Fruit fly (Drosophila melanogaster): Measurements from ENCODE around the gene CG9547.
A peak's percentile ranks its signal among the peaks of the same experiment; 100 is the strongest.

Gene CG9547

DNA sequence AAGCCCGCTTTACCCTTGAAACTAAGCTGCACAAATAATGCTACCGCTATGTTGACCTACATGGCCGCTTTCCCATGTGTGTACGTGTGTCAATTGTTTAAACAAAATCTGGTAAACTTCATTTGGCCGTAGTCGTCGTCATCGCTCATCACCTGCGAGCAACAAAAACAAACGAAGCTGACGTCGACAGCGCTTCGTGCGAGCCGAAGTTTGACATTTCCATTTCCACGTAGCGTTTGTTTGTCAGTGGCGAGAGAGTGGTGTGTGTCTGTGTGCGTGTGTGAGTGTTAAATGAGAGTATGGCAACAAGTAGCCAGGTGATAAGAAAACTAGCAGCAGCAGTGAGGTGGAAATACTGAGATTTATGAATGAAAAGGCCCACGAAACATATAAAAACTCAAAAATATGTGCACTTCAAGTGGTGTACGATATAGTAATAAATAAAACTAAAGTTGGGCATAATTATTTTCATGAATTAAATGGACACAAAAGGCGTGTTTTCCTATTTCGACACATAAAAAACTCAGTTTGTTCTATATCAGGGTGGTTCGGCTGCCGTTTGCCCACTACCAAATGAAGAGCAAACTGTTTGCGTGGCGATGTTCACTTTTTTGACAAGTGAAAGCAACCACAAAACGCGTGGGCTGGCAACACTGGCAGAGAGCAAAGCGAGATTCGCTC is 15.0 kb downstream of the CG9547 start (continued):
- TF ChIP-seq CG5953 (GFP tag; IDR thresholded peaks at IDR 0.05), result no peak
- no peak for TF ChIP-seq CG14441 (GFP tag; IDR thresholded peaks at IDR 0.05)
- no peak for TF ChIP-seq fd3F (GFP tag; optimal IDR thresholded peaks at IDR 0.05)
- TF ChIP-seq dati (GFP tag; IDR thresholded peaks at IDR 0.05), result no peak
- TF ChIP-seq CG6791 (GFP tag; IDR thresholded peaks at IDR 0.05; ENCODE audit: partially characterized antibody), result no peak
- no peak for TF ChIP-seq toy (GFP tag; IDR thresholded peaks at IDR 0.05)
- no peak for TF ChIP-seq CG11398 (GFP tag; optimal IDR thresholded peaks at IDR 0.05)
- TF ChIP-seq Gsc (GFP tag; IDR thresholded peaks at IDR 0.05), result no peak
- TF ChIP-seq cas (GFP tag; IDR thresholded peaks at IDR 0.05), result no peak
- TF ChIP-seq mld (GFP tag; IDR thresholded peaks at IDR 0.05; ENCODE audit: partially characterized antibody), result no peak
- TF ChIP-seq ems (GFP tag; optimal IDR thresholded peaks at IDR 0.05), result no peak
- no peak for TF ChIP-seq dimm (GFP tag; IDR thresholded peaks at IDR 0.05)
- no peak for TF ChIP-seq CG17186 (GFP tag; optimal IDR thresholded peaks at IDR 0.05)
- TF ChIP-seq Xrp1 (GFP tag; IDR thresholded peaks at IDR 0.05), result peak; percentile 20; the same call in 1 of the 2 replicates
- no peak for TF ChIP-seq ac (GFP tag; optimal IDR thresholded peaks at IDR 0.05)
- no peak for TF ChIP-seq CTCF (GFP tag; optimal IDR thresholded peaks at IDR 0.05)
- TF ChIP-seq Poxn (GFP tag; IDR thresholded peaks at IDR 0.05), result no peak
- TF ChIP-seq CG17359 (tag; optimal IDR thresholded peaks at IDR 0.05), result peak; percentile 39
- no peak for TF ChIP-seq CG7271 (tag; optimal IDR thresholded peaks at IDR 0.05)
- peak; percentile 43 for TF ChIP-seq CG3281 (GFP tag; optimal IDR thresholded peaks at IDR 0.05)
- peak; percentile 83 for TF ChIP-seq CG10543 (GFP tag; optimal IDR thresholded peaks at IDR 0.05)
- TF ChIP-seq Nf-YA (GFP tag; IDR thresholded peaks at IDR 0.05), result no peak
- TF ChIP-seq NFAT (GFP tag; IDR thresholded peaks at IDR 0.05), result peak; percentile 27; the same call in 1 of the 2 replicates
- 0 out of 3 replicates have a peak, but pooled peaks have one; percentile 20 for TF ChIP-seq so (GFP tag; IDR thresholded peaks at IDR 0.05)
- TF ChIP-seq nau (GFP tag; optimal IDR thresholded peaks at IDR 0.05), result peak; percentile 57
- no peak for TF ChIP-seq sens-2 (GFP tag; IDR thresholded peaks at IDR 0.05)
- no peak for TF ChIP-seq HLH3B (GFP tag; IDR thresholded peaks at IDR 0.05)
- TF ChIP-seq chm (GFP tag; IDR thresholded peaks at IDR 0.05), result peak; percentile 61; the same call in 1 of the 2 replicates
- 0 out of 2 replicates have a peak, but pooled peaks have one; percentile 6 for TF ChIP-seq Atf6 (GFP tag; IDR thresholded peaks at IDR 0.05)
- no peak for TF ChIP-seq CG10321 (GFP tag; IDR thresholded peaks at IDR 0.05)
- TF ChIP-seq H2.0 (GFP tag; IDR thresholded peaks at IDR 0.05), result no peak
- no peak for TF ChIP-seq GATAe (GFP tag; conservative IDR thresholded peaks at IDR 0.05)
- no peak for TF ChIP-seq tna (GFP tag; IDR thresholded peaks at IDR 0.05; ENCODE audit: partially characterized antibody)
- TF ChIP-seq kah (GFP tag; optimal IDR thresholded peaks at IDR 0.05), result peak; percentile 91
- no peak for TF ChIP-seq sc (optimal IDR thresholded peaks at IDR 0.05)
- no peak for TF ChIP-seq sc (GFP tag; optimal IDR thresholded peaks at IDR 0.05)
- TF ChIP-seq CG17802 (tag; optimal IDR thresholded peaks at IDR 0.05), result no peak
- no peak for TF ChIP-seq CG2875 (GFP tag; optimal IDR thresholded peaks at IDR 0.05)
- TF ChIP-seq Ssrp (tag; optimal IDR thresholded peaks at IDR 0.05), result peak; percentile 13
- no peak for TF ChIP-seq jumu (GFP tag; optimal IDR thresholded peaks at IDR 0.05)
- TF ChIP-seq ttk (GFP tag; IDR thresholded peaks at IDR 0.05), result no peak
- TF ChIP-seq tap (tag; optimal IDR thresholded peaks at IDR 0.05), result peak; percentile 55
- TF ChIP-seq CG6683 (GFP tag; optimal IDR thresholded peaks at IDR 0.05), result peak; percentile 14
- TF ChIP-seq PHDP (tag; optimal IDR thresholded peaks at IDR 0.05), result peak; percentile 55
- TF ChIP-seq B-H2 (GFP tag; optimal IDR thresholded peaks at IDR 0.05), result peak; percentile 51
- no peak for TF ChIP-seq dan (GFP tag; IDR thresholded peaks at IDR 0.05)
- peak; percentile 65 for TF ChIP-seq HHEX (GFP tag; optimal IDR thresholded peaks at IDR 0.05)
- TF ChIP-seq nom (GFP tag; optimal IDR thresholded peaks at IDR 0.05), result peak; percentile 47
- TF ChIP-seq CG3995 (GFP tag; optimal IDR thresholded peaks at IDR 0.05), result no peak
- no peak for TF ChIP-seq CG11247 (GFP tag; IDR thresholded peaks at IDR 0.05)
- TF ChIP-seq CG11696 (GFP tag; IDR thresholded peaks at IDR 0.05), result no peak

Measured in whole organism, embryonic.